Worm (Caenorhabditis elegans): ENCODE results near the gene mab-5.

ce11 chrIII:7775983-7776440, 7.2 kb downstream of the mab-5 start, which contains the start of gene bath-15:
- TF ChIP-seq ztf-23 (GFP tag; IDR thresholded peaks at IDR 0.05) (no peak), T22C8.4 (GFP tag; IDR thresholded peaks at IDR 0.05) (no peak), klf-2 (GFP tag; conservative IDR thresholded peaks at IDR 0.05) (no peak), ref-1 (GFP tag; conservative IDR thresholded peaks at IDR 0.05) (no peak), med-1 (GFP tag; optimal IDR thresholded peaks at IDR 0.05; ENCODE audit: insufficient read depth) (no peak), tab-1 (GFP tag; IDR thresholded peaks at IDR 0.05) (no peak)

Data from whole organism, midembryonic.